Worm (Caenorhabditis elegans): Measurements from ENCODE around the gene lis-1.

lis-1 gene

DNA sequence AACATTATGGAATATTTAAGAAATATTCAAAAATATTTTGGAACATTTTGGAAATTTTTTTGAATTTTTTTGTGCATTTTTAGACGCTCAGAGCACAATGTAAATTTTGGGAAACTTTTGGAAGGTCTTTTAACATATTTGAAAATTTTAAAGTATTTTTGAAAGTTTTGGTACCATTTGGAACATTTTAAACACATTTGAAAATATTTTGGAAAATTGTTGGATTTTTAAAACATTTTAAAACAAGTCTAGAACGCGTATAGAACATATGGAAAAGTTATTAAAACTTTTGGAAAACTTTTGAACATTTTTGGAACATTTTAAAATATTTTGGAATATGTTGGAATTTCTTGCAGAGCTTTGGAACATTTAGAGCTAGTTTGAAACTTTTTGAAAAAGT, 42.8 kb downstream of the lis-1 start, which contains the start of gene sdz-20:
Gene sdz-20, plus strand, starts transcription at position 301 of the 400 bp plus-strand sequence.
- TF ChIP-seq nhr-67 (tag; optimal IDR thresholded peaks at IDR 0.05): no peak
- no peak for TF ChIP-seq lin-15B (tag; optimal IDR thresholded peaks at IDR 0.05)
- no peak for TF ChIP-seq jun-1 (tag; optimal IDR thresholded peaks at IDR 0.05)
- TF ChIP-seq sea-2 (GFP tag; optimal IDR thresholded peaks at IDR 0.05): no peak
- no peak for TF ChIP-seq skn-1 (tag; optimal IDR thresholded peaks at IDR 0.05)
- TF ChIP-seq elt-1 (tag; optimal IDR thresholded peaks at IDR 0.05): no peak
- no peak for TF ChIP-seq snpc-4 (tag; optimal IDR thresholded peaks at IDR 0.05)
- no peak for TF ChIP-seq nhr-77 (tag; optimal IDR thresholded peaks at IDR 0.05)
- TF ChIP-seq egl-5 (tag; optimal IDR thresholded peaks at IDR 0.05): no peak
- no peak for TF ChIP-seq R02D3.7 (tag; optimal IDR thresholded peaks at IDR 0.05)
- no peak for TF ChIP-seq mdl-1 (tag; optimal IDR thresholded peaks at IDR 0.05)
- TF ChIP-seq nfya-1 (tag; optimal IDR thresholded peaks at IDR 0.05; ENCODE audit: insufficient read depth): no peak
- no peak for TF ChIP-seq nhr-237 (tag; optimal IDR thresholded peaks at IDR 0.05)
- TF ChIP-seq ceh-82 (tag; optimal IDR thresholded peaks at IDR 0.05): no peak
- TF ChIP-seq fkh-2 (tag; optimal IDR thresholded peaks at IDR 0.05): no peak
- TF ChIP-seq aly-2 (tag; optimal IDR thresholded peaks at IDR 0.05): no peak

DNA sequence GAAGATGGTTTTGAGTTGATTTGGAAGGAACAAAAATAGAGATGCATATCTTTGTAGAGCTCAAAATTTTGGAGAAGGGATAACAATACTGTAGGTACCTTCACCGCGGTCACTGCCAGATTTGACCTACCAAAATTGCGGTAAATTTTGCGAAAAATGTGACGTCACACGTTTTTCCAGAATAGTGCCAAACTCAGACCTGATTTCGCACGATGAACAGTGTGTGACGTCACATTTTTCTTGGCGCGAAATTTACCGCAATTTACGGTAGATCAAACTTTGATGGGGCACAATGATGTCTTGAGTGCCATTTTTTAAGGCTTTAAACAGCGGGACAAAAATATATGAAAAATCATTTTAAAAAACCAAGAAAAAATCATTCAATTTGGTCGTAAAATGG, 47.6 kb downstream of the lis-1 start:
- TF ChIP-seq nhr-28 (tag; optimal IDR thresholded peaks at IDR 0.05) (no peak), fkh-2 (tag; optimal IDR thresholded peaks at IDR 0.05) (no peak), elt-1 (tag; optimal IDR thresholded peaks at IDR 0.05) (no peak), ceh-9 (tag; optimal IDR thresholded peaks at IDR 0.05) (no peak), nfya-1 (tag; optimal IDR thresholded peaks at IDR 0.05; ENCODE audit: insufficient read depth) (no peak), nhr-67 (tag; optimal IDR thresholded peaks at IDR 0.05) (no peak), lsy-12 (tag; optimal IDR thresholded peaks at IDR 0.05) (no peak), elt-3 (tag; optimal IDR thresholded peaks at IDR 0.05) (no peak), sea-2 (GFP tag; optimal IDR thresholded peaks at IDR 0.05) (no peak), egl-5 (tag; optimal IDR thresholded peaks at IDR 0.05) (no peak), mml-1 (tag; optimal IDR thresholded peaks at IDR 0.05) (no peak), nhr-76 (tag; optimal IDR thresholded peaks at IDR 0.05) (no peak), ceh-82 (tag; optimal IDR thresholded peaks at IDR 0.05) (no peak)

DNA sequence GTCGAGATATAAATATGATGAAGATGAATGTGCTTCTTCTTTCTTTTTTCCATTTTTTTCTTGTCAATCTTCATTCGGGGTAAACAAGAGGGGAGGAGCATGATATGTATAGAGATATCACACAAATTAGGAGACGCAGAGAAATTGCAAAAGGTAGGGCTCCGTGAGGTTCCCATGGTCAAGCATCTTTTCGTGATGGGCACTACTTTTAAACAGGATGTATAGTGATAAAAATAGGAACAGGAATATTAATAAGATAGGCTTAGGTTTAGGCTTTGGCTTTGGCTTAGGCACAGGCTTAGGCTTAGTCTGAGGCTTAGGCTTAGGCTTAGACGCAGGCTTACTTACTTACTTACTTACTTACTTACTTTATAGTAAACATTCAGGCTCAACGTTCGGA, 51.8 kb downstream of the lis-1 start, which contains the start of gene F53A2.1:
Gene F53A2.1, minus strand, starts transcription at position 101 of the 400 bp plus-strand sequence.
- TF ChIP-seq snpc-4 (tag; optimal IDR thresholded peaks at IDR 0.05) (no peak), nhr-23 (tag; optimal IDR thresholded peaks at IDR 0.05) (no peak)

DNA sequence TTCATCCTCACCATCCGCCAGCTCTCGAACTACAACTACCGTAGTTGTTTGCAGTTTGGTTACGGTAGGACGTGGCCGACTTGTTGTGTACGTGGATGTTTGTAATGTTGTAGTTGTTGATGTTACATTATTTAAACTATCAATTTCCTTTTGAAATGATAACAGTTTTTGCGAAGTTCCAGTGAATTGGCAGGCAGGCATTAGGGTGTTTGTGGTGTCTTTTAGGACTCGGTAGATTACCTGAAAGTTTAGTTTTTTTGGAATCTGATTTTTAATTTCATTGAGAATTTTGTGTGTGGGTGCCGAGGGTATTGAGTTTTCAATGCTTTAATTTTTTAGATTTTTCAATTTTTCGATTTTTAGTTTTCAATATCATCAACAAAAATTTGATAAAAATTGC, 53.9 kb downstream of the lis-1 start, which contains the start of gene F53A2.11:
Gene F53A2.11, minus strand, starts transcription at position 101 of the 400 bp plus-strand sequence.
- TF ChIP-seq lsy-12 (tag; optimal IDR thresholded peaks at IDR 0.05) (no peak), pqm-1 (tag; optimal IDR thresholded peaks at IDR 0.05) (no peak), nhr-43 (tag; optimal IDR thresholded peaks at IDR 0.05; ENCODE audit: poor library complexity, severe bottlenecking) (no peak)
